Fruit fly (Drosophila melanogaster): ENCODE results near the gene mh.

DNA sequence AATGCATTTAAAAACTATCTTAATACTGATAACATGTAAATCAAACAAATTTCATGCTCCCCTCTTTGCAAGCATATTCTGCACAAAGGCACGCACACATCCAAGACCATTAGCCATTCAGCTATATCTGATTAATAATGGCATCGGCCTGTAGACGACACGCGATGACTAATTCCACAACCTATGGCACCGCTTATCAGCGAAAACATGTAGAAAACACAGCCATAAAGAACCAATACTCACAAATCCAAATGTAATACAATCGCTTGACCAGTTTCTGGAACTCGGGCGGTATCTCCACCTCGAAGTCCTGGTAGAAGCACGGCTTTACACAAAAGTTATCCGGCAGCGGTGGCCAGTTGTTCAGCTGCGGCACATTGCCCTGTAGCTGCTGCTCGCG lies 27.1 kb downstream of the mh start:
- no peak for TF ChIP-seq h (optimal IDR thresholded peaks at IDR 0.05)
- TF ChIP-seq Sin3A (optimal IDR thresholded peaks at IDR 0.05), result no peak
- TF ChIP-seq psq (optimal IDR thresholded peaks at IDR 0.05), result no peak
- no peak for TF ChIP-seq insv (optimal IDR thresholded peaks at IDR 0.05)
- TF ChIP-seq Myc (optimal IDR thresholded peaks at IDR 0.05), result no peak

Data from Kc167 (cell line).